Fruit fly (Drosophila melanogaster) Kc167 (cell line): ENCODE data around the gene Nup154.

Experiments
- Myc ChIP-seq: fragments of >200 bp; optimal IDR thresholded peaks from 2 replicates; lab custom pipeline; 2017; ENCODE audit warnings: missing external identifiers
- Sin3A ChIP-seq: fragments of >200 bp; optimal IDR thresholded peaks from 2 replicates; lab custom pipeline; 2018; ENCODE audit warnings: missing external identifiers
- h ChIP-seq: fragments of >200 bp; optimal IDR thresholded peaks from 3 replicates; lab custom pipeline; 2018; ENCODE audit warnings: missing external identifiers
- insv ChIP-seq: fragments of >200 bp; optimal IDR thresholded peaks from 3 replicates; lab custom pipeline; 2018; ENCODE audit warnings: missing external identifiers
- psq ChIP-seq: fragments of >200 bp; optimal IDR thresholded peaks from 2 replicates; lab custom pipeline; 2017; ENCODE audit warnings: missing external identifiers
- ttk ChIP-seq: sonication (Bioruptor generic); optimal IDR thresholded peaks from 2 replicates; lab custom pipeline; 2017; ENCODE audit warnings: missing external identifiers

DNA sequence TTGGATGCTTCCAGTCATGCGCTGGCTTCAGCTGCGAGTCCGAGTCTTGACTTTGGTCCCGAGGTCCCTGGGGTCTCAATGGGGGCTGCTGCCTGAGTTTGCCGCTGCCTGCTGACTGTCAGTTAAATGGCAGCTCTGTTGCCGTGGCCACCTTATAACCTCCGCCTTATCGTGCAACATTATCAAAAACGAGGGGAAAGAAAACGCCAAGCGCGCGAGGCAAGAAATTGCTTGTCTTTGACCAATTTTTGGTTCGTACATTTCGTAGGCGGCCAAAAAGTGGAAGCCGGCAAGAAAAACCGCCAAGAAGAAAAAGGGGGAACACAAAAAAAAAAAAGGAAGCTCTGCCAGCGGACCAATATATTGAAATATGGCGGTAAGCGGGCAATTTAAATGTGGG, 19.3 kb downstream of the Nup154 start:
- no peak for TF ChIP-seq Sin3A
- no peak for TF ChIP-seq Myc (lab: Kevin White, UChicago)
- no peak for TF ChIP-seq ttk (lab: Kevin White, UChicago)
- TF ChIP-seq h (lab: Kevin White, UChicago) = no peak
- no peak for TF ChIP-seq psq (lab: Kevin White, UChicago)
- TF ChIP-seq insv (lab: Kevin White, UChicago) = no peak
